Fruit fly (Drosophila melanogaster): ENCODE measurements around the gene Osi19.

- TF ChIP-seq psq (optimal IDR thresholded peaks at IDR 0.05) (no peak), usp (GFP tag; optimal IDR thresholded peaks at IDR 0.05) (no peak)
These were observed 16.7 kb downstream of the Osi19 start for dm6 chr3R:6351696-6352378.
